Worm (Caenorhabditis elegans): ENCODE measurements around the gene K05F1.1.

DNA sequence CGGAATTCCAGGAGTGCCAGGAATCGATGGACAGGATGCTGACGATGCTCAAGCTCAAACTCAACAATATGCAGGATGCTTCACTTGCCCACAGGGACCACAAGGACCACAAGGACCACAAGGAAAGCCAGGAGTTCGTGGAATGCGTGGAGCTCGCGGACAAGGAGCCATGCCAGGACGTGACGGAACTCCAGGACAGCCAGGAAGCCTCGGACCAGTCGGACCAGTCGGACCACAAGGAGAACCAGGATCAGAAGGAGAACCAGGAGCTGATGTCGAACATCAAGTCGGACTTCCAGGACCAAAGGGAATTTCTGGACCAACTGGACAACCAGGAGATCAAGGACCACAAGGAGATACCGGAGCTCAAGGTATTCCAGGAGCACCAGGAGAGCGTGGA, 30.2 kb downstream of the K05F1.1 start:
- TF ChIP-seq W03F9.2 (tag; optimal IDR thresholded peaks at IDR 0.05) (no peak), him-1 (tag; optimal IDR thresholded peaks at IDR 0.05) (no peak), dao-5 (tag; optimal IDR thresholded peaks at IDR 0.05) (no peak)
